Worm (Caenorhabditis elegans): ENCODE results near the gene gtap-2.
A peak's percentile ranks its signal among the peaks of the same experiment; 100 is the strongest.

gtap-2 gene

ce11 chrIII:9793592-9794417 lies 14.5 kb upstream of the gtap-2 start, which contains the start of the genes R10E11.9 and mcm-6 (continued):
- TF ChIP-seq xbp-1 (tag; optimal IDR thresholded peaks at IDR 0.05) (no peak), sup-37 (GFP tag; optimal IDR thresholded peaks at IDR 0.05) (no peak), fkh-4 (tag; optimal IDR thresholded peaks at IDR 0.05; ENCODE audit: borderline replicate concordance) (no peak), nhr-84 (tag; optimal IDR thresholded peaks at IDR 0.05) (no peak), vab-15 (tag; optimal IDR thresholded peaks at IDR 0.05) (no peak), nhr-12 (tag; optimal IDR thresholded peaks at IDR 0.05) (no peak), hlh-17 (GFP tag; optimal IDR thresholded peaks at IDR 0.05; ENCODE audit: borderline replicate concordance) (no peak), nhr-77 (tag; optimal IDR thresholded peaks at IDR 0.05) (no peak), skn-1 (tag; optimal IDR thresholded peaks at IDR 0.05) (peak; percentile 58), lin-15B (tag; optimal IDR thresholded peaks at IDR 0.05) (no peak), nhr-11 (tag; optimal IDR thresholded peaks at IDR 0.05) (no peak), sptf-1 (tag; optimal IDR thresholded peaks at IDR 0.05) (no peak), unc-98 (GFP tag; IDR thresholded peaks at IDR 0.05) (no peak), grh-1 (GFP tag; IDR thresholded peaks at IDR 0.05) (no peak), mef-2 (tag; optimal IDR thresholded peaks at IDR 0.05) (no peak), irx-1 (tag; optimal IDR thresholded peaks at IDR 0.05) (no peak), fkh-8 (tag; optimal IDR thresholded peaks at IDR 0.05) (no peak), hlh-4 (tag; optimal IDR thresholded peaks at IDR 0.05) (no peak), zip-4 (GFP tag; optimal IDR thresholded peaks at IDR 0.05) (no peak), blmp-1 (tag; optimal IDR thresholded peaks at IDR 0.05) (peak; percentile 47), aha-1 (tag; optimal IDR thresholded peaks at IDR 0.05) (no peak), snpc-4 (tag; optimal IDR thresholded peaks at IDR 0.05) (no peak)

- TF ChIP-seq nhr-20 (tag; optimal IDR thresholded peaks at IDR 0.05) (no peak), nhr-77 (tag; optimal IDR thresholded peaks at IDR 0.05) (no peak), sox-4 (tag; optimal IDR thresholded peaks at IDR 0.05) (no peak), ceh-8 (GFP tag; optimal IDR thresholded peaks at IDR 0.05) (no peak), ztf-4 (tag; optimal IDR thresholded peaks at IDR 0.05) (no peak)
Observed at ce11 chrIII:9796448-9796847, 11.9 kb upstream of the gtap-2 start, which contains the start of gene srxa-10. TSS of gene srxa-10 (minus strand) at chrIII:9796548.

DNA sequence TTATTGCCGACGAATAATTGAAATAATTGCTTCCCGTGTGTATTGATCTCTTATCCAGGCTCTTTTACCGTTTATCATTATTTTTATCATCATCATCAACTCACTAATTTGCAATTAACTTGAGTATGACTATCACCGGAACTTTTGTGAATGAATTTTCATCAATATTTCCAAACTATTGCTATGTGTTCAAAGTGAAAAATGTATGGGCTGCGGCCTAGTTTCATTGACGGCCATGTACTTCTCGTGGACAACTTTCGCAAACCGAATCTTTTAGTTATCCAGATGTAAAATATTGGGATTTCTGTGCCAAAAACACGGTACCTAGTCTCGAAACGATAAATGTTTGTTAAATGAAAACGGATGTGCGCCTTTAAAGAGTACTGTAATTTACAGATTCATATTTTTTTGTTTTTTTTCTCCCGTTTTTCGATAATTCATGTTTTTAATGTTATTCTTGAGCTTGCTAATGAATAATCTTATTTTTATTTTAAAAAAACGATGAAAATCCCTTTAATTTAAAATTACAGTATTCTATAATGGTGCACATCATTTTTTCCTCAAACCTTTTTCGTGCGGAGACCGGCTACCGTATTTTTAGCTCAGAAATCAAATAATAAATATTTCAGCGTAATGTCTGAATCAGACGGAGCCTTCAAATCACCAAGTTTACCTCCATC lies 9.7 kb upstream of the gtap-2 start, which contains the start of gene ZK632.2:
ZK632.2 (plus strand) TSS at position 630 of the 680 bp plus-strand sequence.
- TF ChIP-seq sup-37 (GFP tag; optimal IDR thresholded peaks at IDR 0.05), result no peak
- no peak for TF ChIP-seq fkh-10 (GFP tag; optimal IDR thresholded peaks at IDR 0.05)
- TF ChIP-seq egl-27 (tag; optimal IDR thresholded peaks at IDR 0.05), result no peak
- no peak for TF ChIP-seq ceh-88 (GFP tag; IDR thresholded peaks at IDR 0.05)
- no peak for TF ChIP-seq unc-30 (tag; optimal IDR thresholded peaks at IDR 0.05)
- no peak for TF ChIP-seq nhr-12 (tag; optimal IDR thresholded peaks at IDR 0.05)
- TF ChIP-seq hpl-2 (GFP tag; optimal IDR thresholded peaks at IDR 0.05), result no peak
- TF ChIP-seq swsn-7 (tag; optimal IDR thresholded peaks at IDR 0.05), result no peak
- peak; percentile 1 to 27 for TF ChIP-seq efl-1 (optimal IDR thresholded peaks at IDR 0.05)
- TF ChIP-seq efl-1 (GFP tag; optimal IDR thresholded peaks at IDR 0.05 in 1 of 2), result peak in 1 of 2 experiments; percentile 22
- no peak for TF ChIP-seq lin-14 (GFP tag; optimal IDR thresholded peaks at IDR 0.05)
- no peak for TF ChIP-seq ces-1 (GFP tag; optimal IDR thresholded peaks at IDR 0.05)
- peak in 1 of 2 experiments; percentile 12 for TF ChIP-seq mdl-1 (tag; optimal IDR thresholded peaks at IDR 0.05)
- peak; percentile 35 for TF ChIP-seq lir-3 (tag; optimal IDR thresholded peaks at IDR 0.05; ENCODE audit: poor library complexity)
- no peak for TF ChIP-seq mef-2 (tag; optimal IDR thresholded peaks at IDR 0.05)
- peak in 1 of 2 experiments; percentile 32 for TF ChIP-seq lin-35 (GFP tag; optimal IDR thresholded peaks at IDR 0.05)
- TF ChIP-seq lsy-2 (tag; optimal IDR thresholded peaks at IDR 0.05), result peak in 1 of 2 experiments; percentile 27
- TF ChIP-seq unc-98 (GFP tag; IDR thresholded peaks at IDR 0.05), result no peak
- TF ChIP-seq ztf-4 (tag; optimal IDR thresholded peaks at IDR 0.05), result no peak
- TF ChIP-seq C04F5.9 (tag; optimal IDR thresholded peaks at IDR 0.05), result no peak
- TF ChIP-seq ceh-63 (GFP tag; optimal IDR thresholded peaks at IDR 0.05), result no peak
- TF ChIP-seq dsc-1 (tag; optimal IDR thresholded peaks at IDR 0.05), result no peak
- TF ChIP-seq dpl-1 (GFP tag; optimal IDR thresholded peaks at IDR 0.05), result peak in 1 of 3 experiments; percentile 43
- peak; percentile 30 for TF ChIP-seq snu-23 (GFP tag; optimal IDR thresholded peaks at IDR 0.05)
- TF ChIP-seq tbx-2 (tag; optimal IDR thresholded peaks at IDR 0.05), result no peak
- no peak for TF ChIP-seq skn-1 (tag; optimal IDR thresholded peaks at IDR 0.05)
- no peak for TF ChIP-seq sox-4 (tag; optimal IDR thresholded peaks at IDR 0.05)
- TF ChIP-seq Y116A8C.19 (tag; optimal IDR thresholded peaks at IDR 0.05; ENCODE audit: borderline replicate concordance), result no peak

Measured in whole organism, L1 larva.